Fruit fly (Drosophila melanogaster) whole organism, embryonic: ENCODE results near the gene Taf10.

ENCODE experiments used
- Bdp1 ChIP-seq: fragments of 200-800 bp; sonication (Bioruptor generic); optimal IDR thresholded peaks from 3 replicates; lab custom pipeline; 2016; ENCODE audit warnings: missing biosample characterization, missing genetic modification characterization
- C15 ChIP-seq: fragments of 200-800 bp; sonication (Bioruptor generic); IDR thresholded peaks from 3 replicates; pipeline ENCODE4 v1.3.6; 2022; ENCODE audit warnings: missing biosample characterization, missing genetic modification characterization
- CG11696 ChIP-seq: fragments of 200-800 bp; sonication (Bioruptor generic); IDR thresholded peaks from 2 replicates; pipeline ENCODE4 v1.3.6; 2022; ENCODE audit warnings: missing biosample characterization, missing genetic modification characterization
- CG11723 ChIP-seq: fragments of 200-800 bp; sonication (Bioruptor generic); optimal IDR thresholded peaks from 2 replicates; lab custom pipeline; 2017; ENCODE audit warnings: missing biosample characterization, mild to moderate bottlenecking, missing genetic modification characterization
- CG12744 ChIP-seq: fragments of 200-800 bp; sonication (Bioruptor generic); optimal IDR thresholded peaks from 2 replicates; lab custom pipeline; 2016; ENCODE audit warnings: missing biosample characterization, missing genetic modification characterization
- CG13775 ChIP-seq: fragments of 200-800 bp; sonication (Bioruptor generic); optimal IDR thresholded peaks from 3 replicates; lab custom pipeline; 2017; ENCODE audit warnings: missing biosample characterization, mild to moderate bottlenecking, missing genetic modification characterization
- CG15269 ChIP-seq: fragments of 200-800 bp; sonication (Bioruptor generic); optimal IDR thresholded peaks from 2 replicates; lab custom pipeline; 2018; ENCODE audit warnings: missing biosample characterization, mild to moderate bottlenecking, missing genetic modification characterization, moderate library complexity
- CG15514 ChIP-seq: fragments of 200-800 bp; sonication (Bioruptor generic); optimal IDR thresholded peaks from 3 replicates; lab custom pipeline; 2017; ENCODE audit warnings: missing biosample characterization, missing genetic modification characterization, mild to moderate bottlenecking, moderate library complexity, missing genetic modification reagents
- CG17328 ChIP-seq: fragments of 200-800 bp; sonication (Bioruptor generic); IDR thresholded peaks from 2 replicates; pipeline ENCODE4 v1.3.6; 2022; ENCODE audit warnings: missing biosample characterization, missing genetic modification characterization
- CG17359 ChIP-seq: fragments of 200-800 bp; sonication (Bioruptor generic); optimal IDR thresholded peaks from 3 replicates; lab custom pipeline; 2018; ENCODE audit warnings: missing biosample characterization, mild to moderate bottlenecking, missing genetic modification characterization, moderate library complexity
- CG17802 ChIP-seq: fragments of 200-800 bp; sonication (Bioruptor generic); optimal IDR thresholded peaks from 2 replicates; lab custom pipeline; 2018; ENCODE audit warnings: missing biosample characterization, mild to moderate bottlenecking, missing genetic modification characterization, moderate library complexity
- CG18262 ChIP-seq: fragments of 200-800 bp; optimal IDR thresholded peaks from 3 replicates; lab custom pipeline; 2019; ENCODE audit warnings: missing biosample characterization, mild to moderate bottlenecking, missing genetic modification characterization, moderate library complexity
- CG2129 ChIP-seq: fragments of 200-800 bp; sonication (Bioruptor generic); IDR thresholded peaks from 2 replicates; pipeline ENCODE4 v1.3.6; 2022; ENCODE audit warnings: missing biosample characterization, missing genetic modification characterization; ENCODE audit not compliant: partially characterized antibody
- CG31224 ChIP-seq: fragments of 200-800 bp; sonication (Bioruptor generic); IDR thresholded peaks from 2 replicates; pipeline ENCODE4 v1.3.6; 2022; ENCODE audit warnings: missing biosample characterization, missing genetic modification characterization
- CG32772 ChIP-seq: fragments of 200-800 bp; sonication (Bioruptor generic); IDR thresholded peaks from 2 replicates; pipeline ENCODE4 v1.3.6; 2022; ENCODE audit warnings: missing biosample characterization, missing genetic modification characterization
- CG34224 ChIP-seq: fragments of 200-800 bp; sonication (Bioruptor generic); IDR thresholded peaks from 3 replicates; pipeline ENCODE4 v1.3.6; 2022; ENCODE audit warnings: missing biosample characterization, missing genetic modification characterization; ENCODE audit not compliant: partially characterized antibody
- CG4707 ChIP-seq: fragments of 200-800 bp; sonication (Bioruptor generic); optimal IDR thresholded peaks from 2 replicates; lab custom pipeline; 2018; ENCODE audit warnings: missing biosample characterization, mild to moderate bottlenecking, missing genetic modification characterization, moderate library complexity
- CG4730 ChIP-seq: fragments of 200-800 bp; sonication (Bioruptor generic); IDR thresholded peaks from 2 replicates; pipeline ENCODE4 v1.3.6; 2022; ENCODE audit warnings: missing biosample characterization, missing genetic modification characterization
- CG6272 ChIP-seq: fragments of 200-800 bp; sonication (Bioruptor generic); IDR thresholded peaks from 2 replicates; pipeline ENCODE4 v1.3.6; 2022; ENCODE audit warnings: missing biosample characterization, missing genetic modification characterization
- CG6654 ChIP-seq: fragments of 200-800 bp; sonication (Bioruptor generic); optimal IDR thresholded peaks from 2 replicates; lab custom pipeline; 2017; ENCODE audit warnings: missing biosample characterization, mild to moderate bottlenecking, missing genetic modification characterization
- CG6765 ChIP-seq: fragments of 200-800 bp; sonication (Bioruptor generic); optimal IDR thresholded peaks from 3 replicates; lab custom pipeline; 2017; ENCODE audit warnings: missing biosample characterization, mild to moderate bottlenecking, missing genetic modification characterization
- CG8388 ChIP-seq: fragments of 200-800 bp; sonication (Bioruptor generic); optimal IDR thresholded peaks from 2 replicates; lab custom pipeline; 2019; ENCODE audit warnings: missing biosample characterization, mild to moderate bottlenecking, missing genetic modification characterization, moderate library complexity
- D19A ChIP-seq: fragments of 200-800 bp; optimal IDR thresholded peaks from 3 replicates; lab custom pipeline; 2019; ENCODE audit warnings: missing biosample characterization, mild to moderate bottlenecking, missing genetic modification characterization, moderate library complexity
- Dll ChIP-seq: fragments of 200-800 bp; sonication (Bioruptor generic); IDR thresholded peaks from 4 replicates; pipeline ENCODE4 v1.3.6; 2022; ENCODE audit warnings: missing biosample characterization, missing genetic modification characterization; ENCODE audit not compliant: partially characterized antibody
- Dref ChIP-seq: fragments of 200-800 bp; sonication (Bioruptor generic); IDR thresholded peaks from 2 replicates; pipeline ENCODE4 v1.3.6; 2022; ENCODE audit warnings: missing biosample characterization, missing genetic modification characterization
- Ets97D ChIP-seq: fragments of 200-800 bp; sonication (Bioruptor generic); optimal IDR thresholded peaks from 3 replicates; lab custom pipeline; 2016; ENCODE audit warnings: missing biosample characterization, missing genetic modification characterization
- Gsc ChIP-seq: fragments of 200-800 bp; sonication (Bioruptor generic); IDR thresholded peaks from 2 replicates; pipeline ENCODE4 v1.3.6; 2022; ENCODE audit warnings: missing biosample characterization, missing genetic modification characterization
- Hmr ChIP-seq: fragments of 200-800 bp; sonication (Bioruptor generic); optimal IDR thresholded peaks from 3 replicates; lab custom pipeline; 2017; ENCODE audit warnings: mild to moderate bottlenecking, missing biosample characterization, missing genetic modification reagents, missing genetic modification characterization
- Lim3 ChIP-seq: fragments of 200-800 bp; sonication (Bioruptor generic); IDR thresholded peaks from 2 replicates; pipeline ENCODE4 v1.3.6; 2022; ENCODE audit warnings: missing biosample characterization, missing genetic modification characterization
- Spps ChIP-seq: fragments of 200-800 bp; sonication (Bioruptor generic); optimal IDR thresholded peaks from 2 replicates; lab custom pipeline; 2018; ENCODE audit warnings: missing biosample characterization, mild to moderate bottlenecking, missing genetic modification characterization
- TFAM ChIP-seq: fragments of 200-800 bp; sonication (Bioruptor generic); optimal IDR thresholded peaks from 2 replicates; lab custom pipeline; 2017; ENCODE audit warnings: missing biosample characterization, missing genetic modification characterization, inconsistent platforms
- Vsx1 ChIP-seq: fragments of 200-800 bp; sonication (Bioruptor generic); optimal IDR thresholded peaks from 2 replicates; lab custom pipeline; 2017; ENCODE audit warnings: missing biosample characterization, mild to moderate bottlenecking, missing genetic modification characterization, missing genetic modification reagents
- ase ChIP-seq: fragments of 200-800 bp; sonication (Bioruptor generic); IDR thresholded peaks from 3 replicates; pipeline ENCODE4 v1.3.6; 2022; ENCODE audit warnings: missing biosample characterization, missing genetic modification characterization
- bcd ChIP-seq: fragments of 200-800 bp; sonication (Bioruptor generic); optimal IDR thresholded peaks from 2 replicates; lab custom pipeline; 2017; ENCODE audit warnings: missing biosample characterization, mild to moderate bottlenecking, missing genetic modification characterization
- ci ChIP-seq: fragments of 200-800 bp; sonication (Bioruptor generic); IDR thresholded peaks from 3 replicates; pipeline ENCODE4 v1.3.6; 2022; ENCODE audit warnings: missing biosample characterization, missing genetic modification characterization
- disco-r ChIP-seq: fragments of 200-800 bp; sonication (Bioruptor generic); optimal IDR thresholded peaks from 2 replicates; lab custom pipeline; 2016; ENCODE audit warnings: missing biosample characterization, missing genetic modification characterization
- fd3F ChIP-seq: fragments of 200-800 bp; sonication (Bioruptor generic); optimal IDR thresholded peaks from 2 replicates; lab custom pipeline; 2018; ENCODE audit warnings: missing biosample characterization, mild to moderate bottlenecking, missing genetic modification characterization, moderate library complexity
- gcm2 ChIP-seq: fragments of 200-800 bp; sonication (Bioruptor generic); optimal IDR thresholded peaks from 2 replicates; lab custom pipeline; 2016; ENCODE audit warnings: missing biosample characterization, missing genetic modification characterization
- her ChIP-seq: fragments of 200-800 bp; sonication (Bioruptor generic); optimal IDR thresholded peaks from 2 replicates; lab custom pipeline; 2016; ENCODE audit warnings: missing biosample characterization, missing genetic modification characterization
- inv ChIP-seq: fragments of 200-800 bp; sonication (Bioruptor generic); IDR thresholded peaks from 2 replicates; pipeline ENCODE4 v1.3.6; 2022; ENCODE audit warnings: missing biosample characterization, missing genetic modification characterization; ENCODE audit not compliant: partially characterized antibody
- jumu ChIP-seq: fragments of 200-800 bp; sonication (Bioruptor generic); optimal IDR thresholded peaks from 3 replicates; lab custom pipeline; 2016; ENCODE audit warnings: missing biosample characterization, missing genetic modification characterization
- knrl ChIP-seq: fragments of 200-800 bp; sonication (Bioruptor generic); IDR thresholded peaks from 3 replicates; pipeline ENCODE4 v1.3.6; 2022; ENCODE audit warnings: missing biosample characterization, missing genetic modification characterization; ENCODE audit not compliant: partially characterized antibody
- mirr ChIP-seq: fragments of 200-800 bp; sonication (Bioruptor generic); optimal IDR thresholded peaks from 3 replicates; lab custom pipeline; 2018; ENCODE audit warnings: missing biosample characterization, mild to moderate bottlenecking, missing genetic modification characterization
- oc ChIP-seq: fragments of 200-800 bp; sonication (Bioruptor generic); optimal IDR thresholded peaks from 2 replicates; lab custom pipeline; 2018; ENCODE audit warnings: missing biosample characterization, mild to moderate bottlenecking, missing genetic modification characterization, moderate library complexity
- sna ChIP-seq: fragments of 200-800 bp; sonication (Bioruptor generic); IDR thresholded peaks from 2 replicates; pipeline ENCODE4 v1.3.6; 2022; ENCODE audit warnings: missing biosample characterization, missing genetic modification characterization; ENCODE audit not compliant: partially characterized antibody
- tup ChIP-seq: fragments of 200-800 bp; sonication (Bioruptor generic); optimal IDR thresholded peaks from 2 replicates; lab custom pipeline; 2016; ENCODE audit warnings: missing biosample characterization, mild to moderate bottlenecking, missing genetic modification characterization, moderate library complexity
- unpg ChIP-seq: fragments of 200-800 bp; sonication (Bioruptor generic); optimal IDR thresholded peaks from 3 replicates; lab custom pipeline; 2018; ENCODE audit warnings: missing biosample characterization, mild to moderate bottlenecking, missing genetic modification characterization, moderate library complexity
- usp ChIP-seq: fragments of >200 bp; optimal IDR thresholded peaks from 2 replicates; lab custom pipeline; 2017; ENCODE audit warnings: missing biosample characterization, missing genetic modification characterization
- z ChIP-seq: fragments of 200-800 bp; sonication (Bioruptor generic); IDR thresholded peaks from 3 replicates; pipeline ENCODE4 v1.3.6; 2022; ENCODE audit warnings: missing biosample characterization, missing genetic modification characterization

The Taf10 gene

dm6 chr2L:2754437-2755322, 13.0 kb upstream of the Taf10 start (continued):
- TF ChIP-seq usp (GFP tag; lab: Kevin White, UChicago), result no peak
- peak; percentile 77 for TF ChIP-seq CG13775 (GFP tag; lab: Kevin White, UChicago)
- peak; percentile 90 for TF ChIP-seq CG6765 (GFP tag; lab: Kevin White, UChicago)
- peak; percentile 40 for TF ChIP-seq CG12744 (GFP tag; lab: Kevin White, UChicago)
- no peak for TF ChIP-seq Gsc (GFP tag; lab: Robert Waterston, UW)
- peak; percentile 1 for TF ChIP-seq gcm2 (GFP tag; lab: Kevin White, UChicago)
- TF ChIP-seq her, result peak; percentile 74
- TF ChIP-seq Spps (tag; lab: Kevin White, UChicago), result peak; percentile 63
- peak; percentile 70 for TF ChIP-seq D19A
- peak; percentile 88 for TF ChIP-seq CG17359
- no peak for TF ChIP-seq Ets97D
- no peak for TF ChIP-seq CG31224 (GFP tag; lab: Robert Waterston, UW)
- TF ChIP-seq knrl (GFP tag; lab: Robert Waterston, UW), result no peak
- no peak for TF ChIP-seq inv (GFP tag; lab: Robert Waterston, UW)
- TF ChIP-seq ci (GFP tag; lab: Robert Waterston, UW), result no peak
- peak; percentile 53 for TF ChIP-seq CG6654 (GFP tag; lab: Kevin White, UChicago)
- TF ChIP-seq CG4707 (GFP tag; lab: Kevin White, UChicago), result peak; percentile 88
- TF ChIP-seq CG34224 (GFP tag; lab: Robert Waterston, UW), result no peak
- peak; percentile 50 for TF ChIP-seq mirr
- peak; percentile 75 for TF ChIP-seq CG15514 (GFP tag; lab: Kevin White, UChicago)
- TF ChIP-seq z, result no peak
- TF ChIP-seq fd3F, result peak; percentile 69
- TF ChIP-seq bcd, result peak; percentile 83
- TF ChIP-seq CG11696 (GFP tag; lab: Robert Waterston, UW), result no peak
- no peak for TF ChIP-seq CG2129 (GFP tag; lab: Robert Waterston, UW)
- TF ChIP-seq Lim3 (GFP tag; lab: Robert Waterston, UW), result no peak
- peak; percentile 73 for TF ChIP-seq CG8388 (GFP tag; lab: Kevin White, UChicago)
- peak; percentile 86 for TF ChIP-seq Hmr (GFP tag; lab: Kevin White, UChicago)
- peak; percentile 78 for TF ChIP-seq unpg
- TF ChIP-seq ase, result no peak
- TF ChIP-seq CG17802 (tag; lab: Kevin White, UChicago), result no peak
- no peak for TF ChIP-seq CG32772 (GFP tag; lab: Robert Waterston, UW)
- peak; percentile 20 for TF ChIP-seq Bdp1
- TF ChIP-seq oc (tag; lab: Kevin White, UChicago), result peak; percentile 85
- no peak for TF ChIP-seq Dref (GFP tag; lab: Robert Waterston, UW)
- peak; percentile 80 for TF ChIP-seq CG15269 (tag; lab: Kevin White, UChicago)
- TF ChIP-seq C15 (GFP tag; lab: Robert Waterston, UW), result no peak
- no peak for TF ChIP-seq CG17328 (GFP tag; lab: Robert Waterston, UW)
- peak; percentile 65 for TF ChIP-seq TFAM (GFP tag; lab: Kevin White, UChicago)
- TF ChIP-seq jumu, result peak; percentile 74
- peak; percentile 89 for TF ChIP-seq CG18262 (tag; lab: Kevin White, UChicago)
- peak; percentile 82 for TF ChIP-seq CG11723 (GFP tag; lab: Kevin White, UChicago)
- TF ChIP-seq tup, result no peak
- TF ChIP-seq Dll (GFP tag; lab: Robert Waterston, UW), result no peak
- TF ChIP-seq sna (GFP tag; lab: Robert Waterston, UW), result no peak
- no peak for TF ChIP-seq CG4730
- peak; percentile 88 for TF ChIP-seq Vsx1 (GFP tag; lab: Kevin White, UChicago)
- no peak for TF ChIP-seq CG6272
- TF ChIP-seq disco-r (GFP tag; lab: Kevin White, UChicago), result peak; percentile 74
